Worm (Caenorhabditis elegans): ENCODE data around the gene C14A6.7.

The C14A6.7 gene

ce11 chrV:18125075-18125474, 43.1 kb downstream of the C14A6.7 start, which contains the start of gene fbxa-210:
fbxa-210 (plus strand) TSS chrV:18125375.
- TF ChIP-seq nfya-1 (tag; optimal IDR thresholded peaks at IDR 0.05; ENCODE audit: insufficient read depth) (no peak), eor-1 (tag; optimal IDR thresholded peaks at IDR 0.05) (no peak), zag-1 (tag; optimal IDR thresholded peaks at IDR 0.05) (no peak), ztf-11 (tag; optimal IDR thresholded peaks at IDR 0.05) (no peak), nhr-77 (tag; optimal IDR thresholded peaks at IDR 0.05) (no peak), nhr-76 (tag; optimal IDR thresholded peaks at IDR 0.05) (no peak), ztf-4 (tag; optimal IDR thresholded peaks at IDR 0.05) (no peak), nhr-43 (tag; optimal IDR thresholded peaks at IDR 0.05; ENCODE audit: poor library complexity, severe bottlenecking) (no peak), nhr-67 (tag; optimal IDR thresholded peaks at IDR 0.05) (no peak), lin-15B (tag; optimal IDR thresholded peaks at IDR 0.05) (no peak), ceh-28 (tag; optimal IDR thresholded peaks at IDR 0.05) (no peak), sea-2 (GFP tag; optimal IDR thresholded peaks at IDR 0.05) (no peak), nhr-12 (tag; optimal IDR thresholded peaks at IDR 0.05) (no peak), fkh-10 (GFP tag; optimal IDR thresholded peaks at IDR 0.05) (no peak), ceh-16 (tag; optimal IDR thresholded peaks at IDR 0.05) (no peak), ama-1 (optimal IDR thresholded peaks at IDR 0.05) (no peak), mdl-1 (tag; optimal IDR thresholded peaks at IDR 0.05) (no peak), R02D3.7 (tag; optimal IDR thresholded peaks at IDR 0.05) (no peak), unc-62 (GFP tag; optimal IDR thresholded peaks at IDR 0.05) (no peak)

- TF ChIP-seq eor-1 (tag; optimal IDR thresholded peaks at IDR 0.05) (no peak), nhr-237 (tag; optimal IDR thresholded peaks at IDR 0.05) (no peak), sea-2 (GFP tag; optimal IDR thresholded peaks at IDR 0.05) (no peak), ztf-4 (tag; optimal IDR thresholded peaks at IDR 0.05) (no peak), fos-1 (tag; optimal IDR thresholded peaks at IDR 0.05) (no peak)
These were observed 44.5 kb downstream of the C14A6.7 start, which contains the start of gene fbxa-107 for ce11 chrV:18123639-18124038. fbxa-107 (plus strand) TSS chrV:18123939.
